Worm (Caenorhabditis elegans) whole organism, late embryonic: Measurements from ENCODE around the gene F11G11.13.

Experiments used
- elt-2 ChIP-seq: sonication (generic microtip); optimal IDR thresholded peaks from 2 replicates; lab custom pipeline; 2016; ENCODE audit warnings: missing genetic modification reagents, missing genetic modification characterization, missing compliant biosample characterization
- lin-11 ChIP-seq: fragments of 200-800 bp; sonication (Bioruptor generic); optimal IDR thresholded peaks from 2 replicates; lab custom pipeline; 2018; ENCODE audit warnings: mild to moderate bottlenecking, missing genetic modification characterization, missing compliant biosample characterization
- tbx-2 ChIP-seq: sonication (generic microtip); optimal IDR thresholded peaks from 2 replicates; lab custom pipeline; 2016; ENCODE audit warnings: missing genetic modification characterization, missing compliant biosample characterization

- no peak for TF ChIP-seq elt-2 (tag; lab: Kevin White, UChicago)
- TF ChIP-seq lin-11, result no peak
- TF ChIP-seq tbx-2, result no peak
These were observed 1.6 kb downstream of the F11G11.13 start, which contains the start of gene F11G11.15 for ce11 chrII:4874335-4874861.
